Fruit fly (Drosophila melanogaster): ENCODE measurements around the gene CG11811.

DNA sequence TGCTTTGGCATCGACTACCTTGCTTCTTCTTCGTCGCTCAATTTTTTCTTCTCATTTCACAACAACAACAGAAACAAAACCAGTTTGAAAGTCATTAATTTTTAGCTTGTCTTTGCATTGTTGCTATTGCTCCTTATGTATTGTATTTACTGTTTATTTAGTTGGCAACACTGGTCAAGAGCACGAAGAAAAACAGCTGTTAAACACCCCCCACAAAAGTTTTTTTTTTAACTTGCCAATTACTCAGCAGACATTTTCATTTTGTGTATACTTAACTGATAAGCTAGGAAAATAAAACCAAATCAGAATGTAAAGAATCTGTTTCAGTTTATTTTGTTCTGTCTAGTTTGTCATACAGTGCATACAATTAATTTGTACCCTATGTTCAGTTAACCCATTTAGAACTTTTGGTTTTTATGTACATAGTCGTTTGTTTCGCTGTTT lies 11.1 kb upstream of the CG11811 start:
- no peak for TF ChIP-seq Sin3A (optimal IDR thresholded peaks at IDR 0.05)
- no peak for TF ChIP-seq insv (optimal IDR thresholded peaks at IDR 0.05)

Data from Kc167 (cell line).